Worm (Caenorhabditis elegans) whole organism, mixed stage, embryonic: ENCODE measurements around the gene F27E5.5.
A peak's percentile ranks its signal among the peaks of the same experiment; 100 is the strongest.

Experiments used
- M03D4.4 ChIP-seq: sonication (generic microtip); optimal IDR thresholded peaks from 2 replicates; lab custom pipeline; 2017; ENCODE audit warnings: mild to moderate bottlenecking, missing genetic modification characterization, missing compliant biosample characterization
- bed-3 ChIP-seq: fragments of 200-800 bp; sonication (Bioruptor generic); optimal IDR thresholded peaks from 3 replicates; lab custom pipeline; 2018; ENCODE audit warnings: mild to moderate bottlenecking, missing genetic modification characterization, moderate library complexity, missing compliant biosample characterization
- blmp-1 ChIP-seq: fragments of 150-350 bp; optimal IDR thresholded peaks from 2 replicates; lab custom pipeline; 2014; ENCODE audit warnings: missing biosample characterization, missing genetic modification characterization
- ceh-39 ChIP-seq: fragments of 150-350 bp; optimal IDR thresholded peaks from 2 replicates; lab custom pipeline; 2014; ENCODE audit warnings: missing biosample characterization, missing genetic modification characterization
- ceh-43 ChIP-seq: fragments of 200-800 bp; sonication (Bioruptor generic); optimal IDR thresholded peaks from 2 replicates; lab custom pipeline; 2018; ENCODE audit warnings: mild to moderate bottlenecking, missing genetic modification characterization, moderate library complexity, missing compliant biosample characterization
- ceh-83 ChIP-seq: fragments of 200-800 bp; sonication (Bioruptor generic); optimal IDR thresholded peaks from 2 replicates; lab custom pipeline; 2018; ENCODE audit warnings: mild to moderate bottlenecking, missing genetic modification characterization, missing compliant biosample characterization
- ces-1 ChIP-seq: fragments of 150-350 bp; optimal IDR thresholded peaks from 2 replicates; lab custom pipeline; 2014; ENCODE audit warnings: missing biosample characterization, missing genetic modification reagents, missing genetic modification characterization
- cnd-1 ChIP-seq: fragments of 200-800 bp; sonication (Bioruptor generic); optimal IDR thresholded peaks from 2 replicates; lab custom pipeline; 2018; ENCODE audit warnings: mild to moderate bottlenecking, missing genetic modification characterization, missing compliant biosample characterization
- elt-1 ChIP-seq: sonication (generic microtip); optimal IDR thresholded peaks from 2 replicates; lab custom pipeline; 2017; ENCODE audit warnings: missing genetic modification characterization, mild to moderate bottlenecking, missing compliant biosample characterization, antibody characterized with exemption, moderate library complexity, borderline replicate concordance; ENCODE audit not compliant: insufficient read depth
- elt-3 ChIP-seq: fragments of 150-350 bp; optimal IDR thresholded peaks from 2 replicates; lab custom pipeline; 2014; ENCODE audit warnings: missing biosample characterization, missing genetic modification characterization
- flh-1 ChIP-seq: fragments of 200-800 bp; sonication (Bioruptor generic); optimal IDR thresholded peaks from 2 replicates; lab custom pipeline; 2018; ENCODE audit warnings: mild to moderate bottlenecking, missing genetic modification characterization, moderate library complexity, missing compliant biosample characterization
- ham-2 ChIP-seq: fragments of 200-800 bp; sonication (Bioruptor generic); optimal IDR thresholded peaks from 2 replicates; lab custom pipeline; 2018; ENCODE audit warnings: mild to moderate bottlenecking, missing genetic modification characterization, missing compliant biosample characterization
- hlh-1 ChIP-seq: fragments of 150-350 bp; optimal IDR thresholded peaks from 2 replicates; lab custom pipeline; 2014; ENCODE audit warnings: missing biosample characterization, missing genetic modification reagents, missing genetic modification characterization
- lin-13 ChIP-seq: fragments of 150-350 bp; optimal IDR thresholded peaks from 2 replicates; lab custom pipeline; 2014; ENCODE audit warnings: missing biosample characterization, missing genetic modification characterization
- lin-32 ChIP-seq: fragments of 200-800 bp; sonication (Bioruptor generic); optimal IDR thresholded peaks from 2 replicates; lab custom pipeline; 2018; ENCODE audit warnings: mild to moderate bottlenecking, missing genetic modification characterization, missing compliant biosample characterization
- lsy-2 ChIP-seq: fragments of 150-350 bp; optimal IDR thresholded peaks from 2 replicates; lab custom pipeline; 2014; ENCODE audit warnings: missing biosample characterization, missing genetic modification characterization
- mab-5 ChIP-seq: fragments of 150-350 bp; optimal IDR thresholded peaks from 2 replicates; lab custom pipeline; 2014; ENCODE audit warnings: missing biosample characterization, missing genetic modification characterization
- mep-1 ChIP-seq: fragments of 150-350 bp; optimal IDR thresholded peaks from 2 replicates; lab custom pipeline; 2017; ENCODE audit warnings: missing biosample characterization, missing genetic modification reagents, missing genetic modification characterization, inconsistent platforms
- mls-2 ChIP-seq: sonication (generic microtip); optimal IDR thresholded peaks from 2 replicates; lab custom pipeline; 2016; ENCODE audit warnings: mild to moderate bottlenecking, missing genetic modification characterization, moderate library complexity, missing compliant biosample characterization
- nhr-12 ChIP-seq: fragments of 150-350 bp; optimal IDR thresholded peaks from 2 replicates; lab custom pipeline; 2014; ENCODE audit warnings: missing biosample characterization, missing genetic modification characterization
- nhr-237 ChIP-seq: fragments of 150-350 bp; optimal IDR thresholded peaks from 2 replicates; lab custom pipeline; 2014; ENCODE audit warnings: missing biosample characterization, missing genetic modification characterization
- nhr-28 ChIP-seq: fragments of 150-350 bp; optimal IDR thresholded peaks from 2 replicates; lab custom pipeline; 2014; ENCODE audit warnings: missing biosample characterization, missing genetic modification characterization
- nhr-76 ChIP-seq: sonication (generic microtip); optimal IDR thresholded peaks from 2 replicates; lab custom pipeline; 2017; ENCODE audit warnings: missing biosample characterization, missing genetic modification characterization
- pha-4 ChIP-seq: fragments of 150-350 bp; optimal IDR thresholded peaks from 2 replicates; lab custom pipeline; 2018; ENCODE audit warnings: missing biosample characterization, missing genetic modification reagents, missing genetic modification characterization
- sem-2 ChIP-seq: fragments of 200-800 bp; sonication (Bioruptor generic); optimal IDR thresholded peaks from 2 replicates; lab custom pipeline; 2018; ENCODE audit warnings: mild to moderate bottlenecking, missing genetic modification characterization, missing compliant biosample characterization
- snpc-4 ChIP-seq: fragments of 150-350 bp; optimal IDR thresholded peaks from 2 replicates; lab custom pipeline; 2014; ENCODE audit warnings: missing biosample characterization, missing genetic modification characterization
- sptf-1 ChIP-seq: sonication (generic microtip); optimal IDR thresholded peaks from 2 replicates; lab custom pipeline; 2017; ENCODE audit warnings: mild to moderate bottlenecking, missing genetic modification characterization, moderate library complexity, missing compliant biosample characterization
- tbx-8 ChIP-seq: fragments of 200-800 bp; sonication (Bioruptor generic); optimal IDR thresholded peaks from 2 replicates; lab custom pipeline; 2018; ENCODE audit warnings: mild to moderate bottlenecking, missing genetic modification characterization, moderate library complexity, missing compliant biosample characterization
- unc-120 ChIP-seq: sonication (generic microtip); optimal IDR thresholded peaks from 2 replicates; lab custom pipeline; 2017; ENCODE audit warnings: missing genetic modification characterization, missing compliant biosample characterization; ENCODE audit not compliant: poor library complexity, severe bottlenecking
- unc-39 ChIP-seq: fragments of 150-350 bp; optimal IDR thresholded peaks from 2 replicates; lab custom pipeline; 2014; ENCODE audit warnings: missing biosample characterization, missing genetic modification characterization
- unc-62 ChIP-seq: fragments of 150-350 bp; optimal IDR thresholded peaks from 2 replicates; lab custom pipeline; 2014; ENCODE audit warnings: missing biosample characterization, missing genetic modification reagents, missing genetic modification characterization
- zip-8 ChIP-seq: fragments of 150-350 bp; optimal IDR thresholded peaks from 2 replicates; lab custom pipeline; 2014; ENCODE audit warnings: missing biosample characterization, missing genetic modification characterization
- ztf-11 ChIP-seq: fragments of 150-350 bp; optimal IDR thresholded peaks from 2 replicates; lab custom pipeline; 2014; ENCODE audit warnings: missing biosample characterization, missing genetic modification characterization

Gene F27E5.5

ce11 chrII:10131760-10132159, at the start of gene F27E5.5:
TSS of gene F27E5.5 (minus strand) at chrII:10131860.
- TF ChIP-seq ceh-43 (GFP tag; lab: Kevin White, UChicago) (no peak), mab-5 (tag; lab: Kevin White, UChicago) (no peak), M03D4.4 (tag; lab: Kevin White, UChicago) (no peak), snpc-4 (tag; lab: Kevin White, UChicago) (no peak), sptf-1 (tag; lab: Kevin White, UChicago) (no peak), lin-13 (tag; lab: Kevin White, UChicago) (no peak), cnd-1 (tag; lab: Kevin White, UChicago) (no peak), mls-2 (tag; lab: Kevin White, UChicago) (no peak), mep-1 (tag; lab: Kevin White, UChicago) (no peak), tbx-8 (GFP tag; lab: Kevin White, UChicago) (no peak), ceh-39 (tag; lab: Kevin White, UChicago) (no peak), nhr-28 (tag; lab: Kevin White, UChicago) (no peak), blmp-1 (tag; lab: Kevin White, UChicago) (no peak), unc-39 (no peak)

ce11 chrII:10174338-10174737, 42.7 kb upstream of the F27E5.5 start, which contains the start of gene F33H1.4:
TSS of gene F33H1.4 (plus strand) at chrII:10174648.
- no peak for TF ChIP-seq lin-32 (GFP tag; lab: Kevin White, UChicago)
- TF ChIP-seq elt-1 (tag; lab: Kevin White, UChicago): no peak
- TF ChIP-seq nhr-237 (tag; lab: Kevin White, UChicago): no peak
- peak; percentile 39 for TF ChIP-seq hlh-1 (tag; lab: Kevin White, UChicago)
- no peak for TF ChIP-seq mls-2 (tag; lab: Kevin White, UChicago)
- peak; percentile 75 for TF ChIP-seq blmp-1 (tag; lab: Kevin White, UChicago)
- TF ChIP-seq mab-5 (tag; lab: Kevin White, UChicago): no peak
- peak; percentile 91 for TF ChIP-seq lsy-2 (tag; lab: Kevin White, UChicago)
- no peak for TF ChIP-seq ztf-11 (tag; lab: Kevin White, UChicago)
- no peak for TF ChIP-seq snpc-4 (tag; lab: Kevin White, UChicago)
- peak; percentile 85 for TF ChIP-seq lin-13 (tag; lab: Kevin White, UChicago)
- TF ChIP-seq ceh-39 (tag; lab: Kevin White, UChicago): peak; percentile 30

ce11 chrII:10172436-10172973, 40.8 kb upstream of the F27E5.5 start, which contains the start of gene wbp-11:
TSS of gene wbp-11 (plus strand) at chrII:10172923.
- no peak for TF ChIP-seq nhr-12 (tag; lab: Kevin White, UChicago)
- TF ChIP-seq mep-1 (tag; lab: Kevin White, UChicago): peak; percentile 63
- peak; percentile 2 for TF ChIP-seq lsy-2 (tag; lab: Kevin White, UChicago)

- TF ChIP-seq lin-32 (GFP tag; lab: Kevin White, UChicago): no peak
- no peak for TF ChIP-seq blmp-1 (tag; lab: Kevin White, UChicago)
- no peak for TF ChIP-seq lsy-2 (tag; lab: Kevin White, UChicago)
- TF ChIP-seq pha-4: no peak
- no peak for TF ChIP-seq sptf-1 (tag; lab: Kevin White, UChicago)
- TF ChIP-seq elt-1 (tag; lab: Kevin White, UChicago): no peak
- no peak for TF ChIP-seq M03D4.4 (tag; lab: Kevin White, UChicago)
- no peak for TF ChIP-seq hlh-1 (tag; lab: Kevin White, UChicago)
- no peak for TF ChIP-seq ceh-83 (GFP tag; lab: Kevin White, UChicago)
- TF ChIP-seq nhr-28 (tag; lab: Kevin White, UChicago): no peak
- TF ChIP-seq elt-3: no peak
- no peak for TF ChIP-seq mls-2 (tag; lab: Kevin White, UChicago)
- TF ChIP-seq, all 35 proteins: peak for 0
Measured at ce11 chrII:10170837-10171318, 39.2 kb upstream of the F27E5.5 start, which contains the start of gene gpd-4. TSS of gene gpd-4 (plus strand) at chrII:10171268.

ce11 chrII:10168905-10169782, 37.5 kb upstream of the F27E5.5 start, which contains the start of gene daf-19:
TSS of gene daf-19 (minus strand) at chrII:10169346.
- TF ChIP-seq unc-39 (peak; percentile 8), hlh-1 (tag; lab: Kevin White, UChicago) (peak; percentile 85), ceh-43 (GFP tag; lab: Kevin White, UChicago) (peak; percentile 42), cnd-1 (tag; lab: Kevin White, UChicago) (peak; percentile 72), mep-1 (tag; lab: Kevin White, UChicago) (peak; percentile 55), ceh-39 (tag; lab: Kevin White, UChicago) (peak; percentile 17), mls-2 (tag; lab: Kevin White, UChicago) (peak; percentile 91), tbx-8 (GFP tag; lab: Kevin White, UChicago) (peak; percentile 27), nhr-237 (tag; lab: Kevin White, UChicago) (peak; percentile 42), elt-1 (tag; lab: Kevin White, UChicago) (peak; percentile 20), bed-3 (GFP tag; lab: Kevin White, UChicago) (peak; percentile 55), sem-2 (GFP tag; lab: Kevin White, UChicago) (peak; percentile 31), lsy-2 (tag; lab: Kevin White, UChicago) (peak; percentile 74), unc-62 (GFP tag; lab: Kevin White, UChicago) (no peak), unc-120 (tag; lab: Kevin White, UChicago) (peak; percentile 76), ztf-11 (tag; lab: Kevin White, UChicago) (peak; percentile 63), ham-2 (GFP tag; lab: Kevin White, UChicago) (peak; percentile 95), snpc-4 (tag; lab: Kevin White, UChicago) (no peak), zip-8 (tag; lab: Kevin White, UChicago) (no peak), flh-1 (GFP tag; lab: Kevin White, UChicago) (no peak), mab-5 (tag; lab: Kevin White, UChicago) (no peak), sptf-1 (tag; lab: Kevin White, UChicago) (peak; percentile 92), nhr-76 (no peak), ces-1 (peak; percentile 60), nhr-28 (tag; lab: Kevin White, UChicago) (no peak)
